Worm (Caenorhabditis elegans) whole organism, L4 larva: ENCODE measurements around the gene ugt-42.

Source experiments
- dmd-8 ChIP-seq: fragments of 200-800 bp; sonication (Bioruptor generic); IDR thresholded peaks from 2 replicates; pipeline ENCODE4 v1.3.6; 2022; ENCODE audit warnings: missing genetic modification characterization, missing compliant biosample characterization
- lin-39 ChIP-seq: fragments of 150-350 bp; optimal IDR thresholded peaks from 2 replicates; lab custom pipeline; 2014; ENCODE audit warnings: missing biosample characterization, missing genetic modification reagents, missing genetic modification characterization
- nhr-25 ChIP-seq: sonication (generic microtip); optimal IDR thresholded peaks from 2 replicates; lab custom pipeline; 2017; ENCODE audit warnings: missing genetic modification characterization, mild to moderate bottlenecking, missing compliant biosample characterization, antibody characterized with exemption, moderate library complexity, borderline replicate concordance; ENCODE audit not compliant: insufficient read depth
- nhr-48 ChIP-seq: sonication (generic microtip); optimal IDR thresholded peaks from 2 replicates; lab custom pipeline; 2016; ENCODE audit warnings: mild to moderate bottlenecking, missing genetic modification characterization, missing compliant biosample characterization
- nhr-6 ChIP-seq: fragments of 150-350 bp; optimal IDR thresholded peaks from 2 replicates; lab custom pipeline; 2014; ENCODE audit warnings: missing biosample characterization, missing genetic modification characterization
- nhr-76 ChIP-seq: fragments of 150-350 bp; optimal IDR thresholded peaks from 2 replicates; lab custom pipeline; 2014; ENCODE audit warnings: missing biosample characterization, missing genetic modification characterization

DNA sequence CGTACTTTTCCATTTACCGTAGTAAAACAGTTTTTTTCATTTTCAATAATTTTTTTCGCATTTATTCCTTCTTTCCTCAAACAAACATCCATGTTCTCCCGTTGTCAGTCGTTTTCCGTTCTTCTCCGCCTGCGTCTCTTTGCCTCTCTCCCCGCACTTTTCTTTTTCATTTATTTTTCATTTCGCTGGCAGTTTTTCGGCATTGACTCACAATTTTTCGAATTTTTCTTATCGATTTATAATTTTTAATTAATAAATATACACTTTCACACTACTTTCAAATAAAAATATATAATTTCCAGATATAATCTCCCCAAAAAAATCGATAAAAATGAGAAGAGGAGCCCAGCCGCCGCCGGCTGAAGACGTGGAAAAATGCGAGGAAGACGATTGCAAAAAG lies 40.4 kb downstream of the ugt-42 start, which contains the start of gene H25P19.1:
- TF ChIP-seq nhr-6 (tag; lab: Kevin White, UChicago): no peak
- TF ChIP-seq lin-39 (tag; lab: Kevin White, UChicago): no peak
- TF ChIP-seq nhr-25 (tag; lab: Kevin White, UChicago): no peak
- no peak for TF ChIP-seq nhr-48 (tag; lab: Kevin White, UChicago)
- no peak for TF ChIP-seq nhr-76
- TF ChIP-seq dmd-8: no peak
